Fruit fly (Drosophila melanogaster): ENCODE data around the gene laf.

Gene laf

dm6 chr3R:4912130-4912549 lies 33.8 kb upstream of the laf start (continued):
- TF ChIP-seq CG3163 (GFP tag; optimal IDR thresholded peaks at IDR 0.05) (peak; percentile 51), CG12104 (GFP tag; optimal IDR thresholded peaks at IDR 0.05) (peak; percentile 28), Deaf1 (tag; optimal IDR thresholded peaks at IDR 0.05) (peak; percentile 59), CG8765 (GFP tag; IDR thresholded peaks at IDR 0.05) (peak; percentile 42; the same call in 1 of the 2 replicates), Mad (GFP tag; optimal IDR thresholded peaks at IDR 0.05) (peak; percentile 8), Opbp (GFP tag; IDR thresholded peaks at IDR 0.05; ENCODE audit: partially characterized antibody) (no peak), CG14710 (tag; optimal IDR thresholded peaks at IDR 0.05) (peak; percentile 12), eyg (GFP tag; optimal IDR thresholded peaks at IDR 0.05) (no peak), bsh (GFP tag; optimal IDR thresholded peaks at IDR 0.05) (peak in 1 of 2 experiments; percentile 56), HLH54F (GFP tag; optimal IDR thresholded peaks at IDR 0.05) (peak; percentile 41), ac (GFP tag; optimal IDR thresholded peaks at IDR 0.05) (no peak), CG17361 (GFP tag; IDR thresholded peaks at IDR 0.05) (peak; percentile 57; the same call in 2 of the 3 replicates), Side (GFP tag; optimal IDR thresholded peaks at IDR 0.05) (peak; percentile 19), CG11247 (GFP tag; IDR thresholded peaks at IDR 0.05) (peak; percentile 71), Dbx (GFP tag; IDR thresholded peaks at IDR 0.05) (peak; percentile 79), CG5245 (GFP tag; optimal IDR thresholded peaks at IDR 0.05) (peak; percentile 40), z (GFP tag; IDR thresholded peaks at IDR 0.05) (no peak), CG7963 (GFP tag; IDR thresholded peaks at IDR 0.05; ENCODE audit: partially characterized antibody) (no peak), Adf1 (GFP tag; IDR thresholded peaks at IDR 0.05) (peak; percentile 72), ham (GFP tag; IDR thresholded peaks at IDR 0.05) (no peak), sima (GFP tag; optimal IDR thresholded peaks at IDR 0.05) (no peak), Atf3 (GFP tag; optimal IDR thresholded peaks at IDR 0.05) (peak; percentile 55), ab (GFP tag; optimal IDR thresholded peaks at IDR 0.05) (peak; percentile 29), CG3065 (GFP tag; optimal IDR thresholded peaks at IDR 0.05) (peak; percentile 32), Atf-2 (GFP tag; optimal IDR thresholded peaks at IDR 0.05) (peak; percentile 68), Xrp1 (GFP tag; IDR thresholded peaks at IDR 0.05) (peak; percentile 68), lmd (GFP tag; IDR thresholded peaks at IDR 0.05) (peak; percentile 69; the same call in 1 of the 2 replicates), Nf-YC (tag; optimal IDR thresholded peaks at IDR 0.05) (peak; percentile 55), twi (tag; optimal IDR thresholded peaks at IDR 0.05) (peak; percentile 72), mam (GFP tag; optimal IDR thresholded peaks at IDR 0.05) (peak; percentile 78), ewg (GFP tag; optimal IDR thresholded peaks at IDR 0.05) (no peak), CG2116 (GFP tag; optimal IDR thresholded peaks at IDR 0.05) (peak; percentile 4), ssp (GFP tag; IDR thresholded peaks at IDR 0.05) (no peak), Nf-YA (GFP tag; IDR thresholded peaks at IDR 0.05) (peak; percentile 51; the same call in 1 of the 2 replicates), CG1233 (GFP tag; optimal IDR thresholded peaks at IDR 0.05) (peak; percentile 47), CG6683 (GFP tag; optimal IDR thresholded peaks at IDR 0.05) (peak; percentile 11), CG6791 (GFP tag; IDR thresholded peaks at IDR 0.05; ENCODE audit: partially characterized antibody) (no peak), scrt (GFP tag; optimal IDR thresholded peaks at IDR 0.05) (peak; percentile 28), sob (GFP tag; IDR thresholded peaks at IDR 0.05) (peak; percentile 78), seq (GFP tag; IDR thresholded peaks at IDR 0.05) (peak; percentile 37; the same call in 1 of the 2 replicates), CG12299 (tag; optimal IDR thresholded peaks at IDR 0.05) (no peak), sens (GFP tag) (peak; percentile 91), CG4328 (GFP tag; optimal IDR thresholded peaks at IDR 0.05) (peak; percentile 38), Hr3 (GFP tag; optimal IDR thresholded peaks at IDR 0.05) (peak; percentile 41), dmrt99B (tag; optimal IDR thresholded peaks at IDR 0.05) (peak; percentile 59), btn (GFP tag; optimal IDR thresholded peaks at IDR 0.05) (peak; percentile 27), CG6765 (GFP tag; optimal IDR thresholded peaks at IDR 0.05) (peak; percentile 19), unc-4 (GFP tag; IDR thresholded peaks at IDR 0.05; ENCODE audit: partially characterized antibody) (no peak), ttk (GFP tag; IDR thresholded peaks at IDR 0.05) (0 out of 2 replicates have a peak, but pooled peaks have one; percentile 44), pho (GFP tag; optimal IDR thresholded peaks at IDR 0.05) (peak; percentile 75), Vsx1 (GFP tag; optimal IDR thresholded peaks at IDR 0.05) (peak; percentile 49)

Measured in whole organism, embryonic.